Worm (Caenorhabditis elegans) whole organism, L4 larva: ENCODE data around the gene C37C3.12.

Experiments used
- F10B5.3 ChIP-seq: sonication (generic microtip); optimal IDR thresholded peaks from 2 replicates; lab custom pipeline; 2016; ENCODE audit warnings: mild to moderate bottlenecking, missing genetic modification characterization, missing compliant biosample characterization
- F37D6.2 ChIP-seq: sonication (generic microtip); optimal IDR thresholded peaks from 2 replicates; lab custom pipeline; 2016; ENCODE audit warnings: mild to moderate bottlenecking, missing genetic modification characterization, missing compliant biosample characterization
- F49E8.2 ChIP-seq: sonication (generic microtip); optimal IDR thresholded peaks from 2 replicates; lab custom pipeline; 2016; ENCODE audit warnings: missing compliant biosample characterization, mild to moderate bottlenecking, missing genetic modification characterization, borderline replicate concordance
- T26A8.4 ChIP-seq: fragments of 200-800 bp; sonication (Bioruptor generic); IDR thresholded peaks from 2 replicates; pipeline ENCODE4 v1.3.6; 2022; ENCODE audit warnings: missing genetic modification characterization, missing compliant biosample characterization
- Y105C5A.15 ChIP-seq: fragments of 200-800 bp; sonication (Bioruptor generic); IDR thresholded peaks from 2 replicates; pipeline ENCODE4 v1.3.6; 2022; ENCODE audit warnings: missing genetic modification characterization, missing compliant biosample characterization
- Y48G9A.11 ChIP-seq: fragments of 200-800 bp; sonication (Bioruptor generic); IDR thresholded peaks from 2 replicates; pipeline ENCODE4 v1.3.6; 2022; ENCODE audit warnings: missing genetic modification reagents, missing genetic modification characterization, missing compliant biosample characterization
- ZK337.2 ChIP-seq: fragments of 200-800 bp; sonication (Bioruptor generic); IDR thresholded peaks from 2 replicates; pipeline ENCODE4 v1.3.6; 2022; ENCODE audit warnings: missing genetic modification reagents, missing genetic modification characterization, missing compliant biosample characterization
- ama-1 ChIP-seq: fragments of 150-350 bp; optimal IDR thresholded peaks from 2 replicates; lab custom pipeline; 2014; ENCODE audit warnings: inconsistent platforms, mixed read lengths
- arid-1 ChIP-seq: fragments of 200-800 bp; sonication (Bioruptor generic); conservative IDR thresholded peaks from 2 replicates; pipeline ENCODE4 v1.3.6; 2022; ENCODE audit warnings: missing genetic modification reagents, missing genetic modification characterization, missing compliant biosample characterization
- attf-4 ChIP-seq: sonication (generic microtip); optimal IDR thresholded peaks from 3 replicates; lab custom pipeline; 2017; ENCODE audit warnings: missing biosample characterization, missing genetic modification characterization
- ceh-62 ChIP-seq: sonication (generic microtip); optimal IDR thresholded peaks from 2 replicates; lab custom pipeline; 2017; ENCODE audit warnings: missing biosample characterization, missing genetic modification characterization
- cey-2 ChIP-seq: sonication (generic microtip); optimal IDR thresholded peaks from 3 replicates; lab custom pipeline; 2017; ENCODE audit warnings: missing genetic modification characterization, mild to moderate bottlenecking, missing compliant biosample characterization, antibody characterized with exemption, borderline replicate concordance; ENCODE audit not compliant: insufficient read depth
- daf-19 ChIP-seq: fragments of 200-800 bp; sonication (Bioruptor generic); conservative IDR thresholded peaks from 2 replicates; pipeline ENCODE4 v1.3.6; 2022; ENCODE audit warnings: missing genetic modification characterization, missing compliant biosample characterization
- dmd-8 ChIP-seq: fragments of 200-800 bp; sonication (Bioruptor generic); IDR thresholded peaks from 2 replicates; pipeline ENCODE4 v1.3.6; 2022; ENCODE audit warnings: missing genetic modification characterization, missing compliant biosample characterization
- egl-27 ChIP-seq: sonication (generic microtip); optimal IDR thresholded peaks from 3 replicates; lab custom pipeline; 2017; ENCODE audit warnings: missing biosample characterization, missing genetic modification reagents, missing genetic modification characterization
- egl-43 ChIP-seq: fragments of 200-800 bp; sonication (Bioruptor generic); IDR thresholded peaks from 2 replicates; pipeline ENCODE4 v1.3.6; 2022; ENCODE audit warnings: missing genetic modification reagents, missing genetic modification characterization, missing compliant biosample characterization
- gei-8 ChIP-seq: fragments of 200-800 bp; sonication (Bioruptor generic); optimal IDR thresholded peaks from 2 replicates; lab custom pipeline; 2018; ENCODE audit warnings: mild to moderate bottlenecking, missing genetic modification characterization, missing compliant biosample characterization
- hlh-11 ChIP-seq: fragments of 200-800 bp; sonication (Bioruptor generic); optimal IDR thresholded peaks from 2 replicates; lab custom pipeline; 2018; ENCODE audit warnings: mild to moderate bottlenecking, missing genetic modification characterization, missing compliant biosample characterization
- hlh-30 ChIP-seq: sonication (generic microtip); optimal IDR thresholded peaks from 2 replicates; lab custom pipeline; 2017; ENCODE audit warnings: antibody characterized with exemption, mild to moderate bottlenecking, missing genetic modification characterization, missing compliant biosample characterization; ENCODE audit not compliant: insufficient read depth
- lin-13 ChIP-seq: fragments of 150-350 bp; optimal IDR thresholded peaks from 2 replicates; lab custom pipeline; 2014; ENCODE audit warnings: missing biosample characterization, missing genetic modification reagents, missing genetic modification characterization
- lin-38 ChIP-seq: fragments of 200-800 bp; sonication (Bioruptor generic); IDR thresholded peaks from 2 replicates; pipeline ENCODE4 v1.3.6; 2022; ENCODE audit warnings: missing genetic modification reagents, missing genetic modification characterization, missing compliant biosample characterization
- madf-9 ChIP-seq: fragments of 200-800 bp; sonication (Bioruptor generic); conservative IDR thresholded peaks from 2 replicates; pipeline ENCODE4 v1.3.6; 2022; ENCODE audit warnings: missing genetic modification reagents, missing genetic modification characterization, missing compliant biosample characterization
- mdl-1 ChIP-seq, 2 experiments: fragments of 150-350 bp in 1 of 2; sonication (generic microtip) in 1 of 2; optimal IDR thresholded peaks; 2 replicates each; lab custom pipeline; 2014 to 2017; ENCODE audit warnings: missing biosample characterization in 2 of 2, missing genetic modification characterization in 2 of 2
- mep-1 ChIP-seq: fragments of 150-350 bp; sonication (generic microtip); optimal IDR thresholded peaks from 3 replicates; lab custom pipeline; 2014; ENCODE audit warnings: missing biosample characterization, missing genetic modification characterization
- nhr-11 ChIP-seq: fragments of 150-350 bp; optimal IDR thresholded peaks from 2 replicates; lab custom pipeline; 2014; ENCODE audit warnings: missing biosample characterization, missing genetic modification characterization
- nhr-28 ChIP-seq: fragments of 150-350 bp; optimal IDR thresholded peaks from 2 replicates; lab custom pipeline; 2014; ENCODE audit warnings: missing biosample characterization, missing genetic modification characterization
- nhr-42 ChIP-seq: fragments of 200-800 bp; sonication (Bioruptor generic); IDR thresholded peaks from 2 replicates; pipeline ENCODE4 v1.3.6; 2022; ENCODE audit warnings: missing genetic modification characterization, missing compliant biosample characterization
- rbr-2 ChIP-seq: sonication (generic microtip); optimal IDR thresholded peaks from 2 replicates; lab custom pipeline; 2016; ENCODE audit warnings: missing genotype, missing genetic modification characterization, missing compliant biosample characterization
- saeg-2 ChIP-seq: fragments of 200-800 bp; sonication (Bioruptor generic); IDR thresholded peaks from 2 replicates; pipeline ENCODE4 v1.3.6; 2022; ENCODE audit warnings: missing genetic modification reagents, missing genetic modification characterization, missing compliant biosample characterization
- set-16 ChIP-seq: fragments of 200-800 bp; sonication (Bioruptor generic); IDR thresholded peaks from 2 replicates; pipeline ENCODE4 v1.3.6; 2022; ENCODE audit warnings: missing genetic modification reagents, missing genetic modification characterization, missing compliant biosample characterization
- skn-1 ChIP-seq: fragments of 150-350 bp; optimal IDR thresholded peaks from 2 replicates; lab custom pipeline; 2014; ENCODE audit warnings: missing biosample characterization, missing genetic modification characterization
- snpc-4 ChIP-seq: fragments of 150-350 bp; optimal IDR thresholded peaks from 2 replicates; lab custom pipeline; 2014; ENCODE audit warnings: missing biosample characterization, missing genetic modification characterization
- unc-62 ChIP-seq, 3 experiments: fragments of 150-350 bp in 1 of 3; sonication (generic microtip); optimal IDR thresholded peaks in 2 of 3; peaks in 1 of 3; 1 replicate in 1 of 3; 2 replicates in 2 of 3; lab custom pipeline; 2014 to 2017; ENCODE audit warnings: missing biosample characterization in 3 of 3, missing genetic modification characterization in 3 of 3, missing genetic modification reagents in 3 of 3, missing genotype in 1 of 3
- zfp-2 ChIP-seq: sonication (generic microtip); optimal IDR thresholded peaks from 2 replicates; lab custom pipeline; 2016; ENCODE audit warnings: mild to moderate bottlenecking, missing genetic modification characterization, missing compliant biosample characterization
- zip-2 ChIP-seq: fragments of 150-350 bp; optimal IDR thresholded peaks from 2 replicates; lab custom pipeline; 2014; ENCODE audit warnings: missing biosample characterization, missing genetic modification characterization

C37C3.12 gene

ce11 chrV:7842228-7842627 is 2.8 kb upstream of the C37C3.12 start, which contains the start of gene grd-8:
TSS of gene grd-8 (plus strand) at chrV:7842528.
- TF ChIP-seq attf-4 (tag; lab: Kevin White, UChicago) (no peak), lin-38 (GFP tag; lab: Robert Waterston, UW) (no peak), dmd-8 (GFP tag; lab: Robert Waterston, UW) (no peak), zip-2 (tag; lab: Kevin White, UChicago) (no peak), ZK337.2 (GFP tag; lab: Robert Waterston, UW) (no peak), gei-8 (GFP tag; lab: Kevin White, UChicago) (no peak)

ce11 chrV:7837809-7838208 is 1.6 kb downstream of the C37C3.12 start, which contains the start of gene ttr-33:
TSS of gene ttr-33 (minus strand) at chrV:7837909.
- no peak for TF ChIP-seq F49E8.2 (tag; lab: Kevin White, UChicago)
- no peak for TF ChIP-seq rbr-2 (tag; lab: Kevin White, UChicago)
- no peak for TF ChIP-seq madf-9
- no peak for TF ChIP-seq egl-27 (tag; lab: Kevin White, UChicago)
- TF ChIP-seq saeg-2 (GFP tag; lab: Robert Waterston, UW) = no peak
- TF ChIP-seq egl-43 = no peak
- no peak for TF ChIP-seq nhr-42 (GFP tag; lab: Robert Waterston, UW)
- TF ChIP-seq cey-2 (tag; lab: Kevin White, UChicago) = no peak
- TF ChIP-seq nhr-28 (tag; lab: Kevin White, UChicago) = peak; percentile 4
- TF ChIP-seq T26A8.4 (GFP tag; lab: Robert Waterston, UW) = no peak
- TF ChIP-seq ama-1 = peak; percentile 5

ce11 chrV:7836911-7837310 is 2.5 kb downstream of the C37C3.12 start, which contains the start of gene txt-5:
TSS of gene txt-5 (minus strand) at chrV:7837134.
- TF ChIP-seq lin-38 (GFP tag; lab: Robert Waterston, UW) = no peak
- TF ChIP-seq ZK337.2 (GFP tag; lab: Robert Waterston, UW) = no peak
- no peak for TF ChIP-seq skn-1 (tag; lab: Kevin White, UChicago)
- peak; percentile 53 for TF ChIP-seq mep-1 (tag; lab: Kevin White, UChicago)
- no peak for TF ChIP-seq F37D6.2 (tag; lab: Kevin White, UChicago)
- no peak for TF ChIP-seq Y105C5A.15 (GFP tag; lab: Robert Waterston, UW)
- TF ChIP-seq hlh-30 = peak; percentile 45
- TF ChIP-seq daf-19 (GFP tag; lab: Robert Waterston, UW) = no peak
- TF ChIP-seq arid-1 = no peak
- TF ChIP-seq zip-2 (tag; lab: Kevin White, UChicago) = no peak
- peak; percentile 2 for TF ChIP-seq hlh-11 (tag; lab: Kevin White, UChicago)
- TF ChIP-seq mdl-1 (tag; optimal IDR thresholded peaks at IDR 0.05; lab: Kevin White, UChicago) = peak in 1 of 2 experiments; percentile 46
- TF ChIP-seq nhr-42 (GFP tag; lab: Robert Waterston, UW) = no peak
- peak in 1 of 2 experiments; percentile 62 for TF ChIP-seq unc-62 (GFP tag; optimal IDR thresholded peaks at IDR 0.05 in 1 of 2; lab: Kevin White, UChicago)
- TF ChIP-seq unc-62 (tag; optimal IDR thresholded peaks at IDR 0.05; lab: Kevin White, UChicago) = no peak
- TF ChIP-seq zfp-2 = no peak
- peak; percentile 46 for TF ChIP-seq nhr-28 (tag; lab: Kevin White, UChicago)

ce11 chrV:7830952-7831351 is 8.4 kb downstream of the C37C3.12 start:
- TF ChIP-seq snpc-4 (tag; lab: Kevin White, UChicago) (no peak), nhr-11 (no peak), set-16 (GFP tag; lab: Robert Waterston, UW) (peak; percentile 85), ama-1 (no peak), Y48G9A.11 (GFP tag; lab: Robert Waterston, UW) (no peak), lin-13 (GFP tag; lab: Kevin White, UChicago) (no peak), ceh-62 (no peak), F10B5.3 (no peak)
